Worm (Caenorhabditis elegans): ENCODE measurements around the gene abts-4.

The abts-4 gene

ce11 chrX:6784181-6784580 lies 22.6 kb upstream of the abts-4 start, which contains the start of gene bgal-2 (continued):
- TF ChIP-seq mes-2 (tag; optimal IDR thresholded peaks at IDR 0.05; ENCODE audit: poor library complexity, severe bottlenecking) (no peak), skn-1 (tag; optimal IDR thresholded peaks at IDR 0.05) (no peak), snpc-4 (tag; optimal IDR thresholded peaks at IDR 0.05) (no peak)

ce11 chrX:6782857-6783256 lies 21.3 kb upstream of the abts-4 start, which contains the start of gene idpp-6:
Gene idpp-6 (plus strand): TSS chrX:6783157.
- TF ChIP-seq nhr-102 (tag; optimal IDR thresholded peaks at IDR 0.05) (no peak), aha-1 (tag) (no peak), jun-1 (tag; optimal IDR thresholded peaks at IDR 0.05) (no peak), ceh-44 (GFP tag; IDR thresholded peaks at IDR 0.05) (no peak), zag-1 (tag; optimal IDR thresholded peaks at IDR 0.05) (no peak), arid-1 (GFP tag; conservative IDR thresholded peaks at IDR 0.05) (no peak), skn-1 (tag; optimal IDR thresholded peaks at IDR 0.05) (no peak), Y48G9A.11 (GFP tag; IDR thresholded peaks at IDR 0.05) (no peak), set-16 (GFP tag; IDR thresholded peaks at IDR 0.05) (no peak), pqm-1 (tag; optimal IDR thresholded peaks at IDR 0.05) (no peak), ceh-32 (tag; optimal IDR thresholded peaks at IDR 0.05; ENCODE audit: poor library complexity) (no peak), nhr-41 (GFP tag; IDR thresholded peaks at IDR 0.05) (no peak), dve-1 (tag; optimal IDR thresholded peaks at IDR 0.05; ENCODE audit: insufficient read depth) (no peak), madf-5 (GFP tag; IDR thresholded peaks at IDR 0.05) (no peak)

ce11 chrX:6778014-6778413 lies 16.5 kb upstream of the abts-4 start, which contains the start of gene irk-1:
Gene irk-1 (minus strand): TSS chrX:6778114.
- TF ChIP-seq Y5F2A.4 (GFP tag; optimal IDR thresholded peaks at IDR 0.05) (no peak), unc-39 (tag; optimal IDR thresholded peaks at IDR 0.05) (no peak), nhr-237 (tag; optimal IDR thresholded peaks at IDR 0.05) (no peak), lin-15B (tag; optimal IDR thresholded peaks at IDR 0.05) (no peak), T20F7.1 (GFP tag; optimal IDR thresholded peaks at IDR 0.05) (no peak), unc-130 (GFP tag; optimal IDR thresholded peaks at IDR 0.05) (no peak)

- TF ChIP-seq dve-1 (tag; optimal IDR thresholded peaks at IDR 0.05; ENCODE audit: insufficient read depth): peak; percentile 20
- peak; percentile 39 for TF ChIP-seq pqm-1 (tag; optimal IDR thresholded peaks at IDR 0.05)
- no peak for TF ChIP-seq nhr-102 (tag; optimal IDR thresholded peaks at IDR 0.05)
- no peak for TF ChIP-seq egl-43 (GFP tag; IDR thresholded peaks at IDR 0.05)
- TF ChIP-seq hlh-11 (tag; optimal IDR thresholded peaks at IDR 0.05): peak; percentile 41
- TF ChIP-seq nhr-77 (tag; optimal IDR thresholded peaks at IDR 0.05): no peak
- no peak for TF ChIP-seq rbr-2 (tag; optimal IDR thresholded peaks at IDR 0.05)
- no peak for TF ChIP-seq egl-27 (tag; optimal IDR thresholded peaks at IDR 0.05)
- no peak for TF ChIP-seq lin-15B (tag; optimal IDR thresholded peaks at IDR 0.05)
- peak; percentile 79 for TF ChIP-seq dmd-6 (GFP tag; IDR thresholded peaks at IDR 0.05)
- TF ChIP-seq dmd-8 (GFP tag; IDR thresholded peaks at IDR 0.05): no peak
- no peak for TF ChIP-seq mdt-29 (GFP tag; IDR thresholded peaks at IDR 0.05)
- no peak for TF ChIP-seq unc-39 (tag; optimal IDR thresholded peaks at IDR 0.05)
- TF ChIP-seq fkh-10 (GFP tag; optimal IDR thresholded peaks at IDR 0.05): no peak
- TF ChIP-seq attf-4 (tag; optimal IDR thresholded peaks at IDR 0.05): no peak
- no peak for TF ChIP-seq zip-11 (GFP tag; IDR thresholded peaks at IDR 0.05)
- no peak for TF ChIP-seq ama-1 (optimal IDR thresholded peaks at IDR 0.05)
- no peak for TF ChIP-seq lin-29 (GFP tag; IDR thresholded peaks at IDR 0.05)
- TF ChIP-seq aly-2 (tag; optimal IDR thresholded peaks at IDR 0.05): no peak
- TF ChIP-seq ceh-62 (tag; optimal IDR thresholded peaks at IDR 0.05): no peak
- peak; percentile 25 for TF ChIP-seq nhr-28 (tag; optimal IDR thresholded peaks at IDR 0.05)
- TF ChIP-seq php-3 (GFP tag; IDR thresholded peaks at IDR 0.05): no peak
- TF ChIP-seq dmd-9 (GFP tag; IDR thresholded peaks at IDR 0.05): no peak
- no peak for TF ChIP-seq ces-1 (GFP tag; optimal IDR thresholded peaks at IDR 0.05)
- TF ChIP-seq aha-1 (tag): no peak
- TF ChIP-seq daf-12 (tag; optimal IDR thresholded peaks at IDR 0.05): no peak
- TF ChIP-seq nhr-76 (tag; optimal IDR thresholded peaks at IDR 0.05): no peak
- no peak for TF ChIP-seq R02D3.7 (tag; optimal IDR thresholded peaks at IDR 0.05)
- 0 out of 2 replicates have a peak, but pooled peaks have one; percentile 18 for TF ChIP-seq zfp-3 (GFP tag; conservative IDR thresholded peaks at IDR 0.05)
- no peak for TF ChIP-seq spr-1 (tag; optimal IDR thresholded peaks at IDR 0.05)
- no peak for TF ChIP-seq mxl-3 (GFP tag; optimal IDR thresholded peaks at IDR 0.05)
- TF ChIP-seq Y5F2A.4 (GFP tag; optimal IDR thresholded peaks at IDR 0.05): no peak
- TF ChIP-seq F44E2.7 (GFP tag; IDR thresholded peaks at IDR 0.05): no peak
Observed at ce11 chrX:6761211-6761610, 327 bp downstream of the abts-4 start.
